Fruit fly (Drosophila melanogaster) whole organism: Measurements from ENCODE around the gene cmpy.

Source experiments
- CG8478 ChIP-seq: fragments of >200 bp; optimal IDR thresholded peaks from 2 replicates; lab custom pipeline; 2018; ENCODE audit warnings: inconsistent platforms
- Dll ChIP-seq: fragments of >200 bp; optimal IDR thresholded peaks from 2 replicates; lab custom pipeline; 2017
- EcR ChIP-seq, 2 experiments: fragments of >200 bp; optimal IDR thresholded peaks; 2 replicates each; lab custom pipeline; 2017; ENCODE audit warnings: missing biosample characterization in 2 of 2, missing genetic modification characterization in 2 of 2, missing genetic modification reagents in 2 of 2
- pan ChIP-seq: fragments of >200 bp; optimal IDR thresholded peaks from 2 replicates; lab custom pipeline; 2017
- psq ChIP-seq: fragments of >200 bp; optimal IDR thresholded peaks from 2 replicates; lab custom pipeline; 2017
- usp ChIP-seq: fragments of >200 bp; optimal IDR thresholded peaks from 2 replicates; lab custom pipeline; 2017; ENCODE audit warnings: missing biosample characterization, missing genetic modification characterization, mixed read lengths

cmpy gene

DNA sequence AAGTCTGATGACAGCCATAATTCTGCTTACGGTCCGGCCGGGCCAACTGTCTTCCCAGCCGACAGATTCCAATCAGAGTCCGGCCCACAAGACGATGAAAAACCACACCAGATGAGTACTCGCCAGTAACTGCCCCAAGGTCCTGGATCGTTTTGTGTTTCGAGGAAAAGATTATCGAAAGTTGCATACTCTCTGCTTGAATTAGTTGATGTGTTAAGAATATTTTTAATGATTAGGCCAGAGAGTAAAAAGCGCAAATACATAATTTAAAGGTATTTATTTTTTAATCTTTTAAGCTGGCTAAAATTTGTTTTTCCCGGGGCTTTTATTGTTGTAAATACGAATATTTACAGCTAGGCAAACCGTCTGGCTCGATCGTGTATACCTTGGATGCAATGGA lies 46.6 kb downstream of the cmpy start:
- TF ChIP-seq EcR (GFP tag; optimal IDR thresholded peaks at IDR 0.05; lab: Kevin White, UChicago) (no peak), psq (lab: Kevin White, UChicago) (no peak), Dll (no peak), pan (no peak), CG8478 (no peak), usp (GFP tag; lab: Kevin White, UChicago) (no peak)

DNA sequence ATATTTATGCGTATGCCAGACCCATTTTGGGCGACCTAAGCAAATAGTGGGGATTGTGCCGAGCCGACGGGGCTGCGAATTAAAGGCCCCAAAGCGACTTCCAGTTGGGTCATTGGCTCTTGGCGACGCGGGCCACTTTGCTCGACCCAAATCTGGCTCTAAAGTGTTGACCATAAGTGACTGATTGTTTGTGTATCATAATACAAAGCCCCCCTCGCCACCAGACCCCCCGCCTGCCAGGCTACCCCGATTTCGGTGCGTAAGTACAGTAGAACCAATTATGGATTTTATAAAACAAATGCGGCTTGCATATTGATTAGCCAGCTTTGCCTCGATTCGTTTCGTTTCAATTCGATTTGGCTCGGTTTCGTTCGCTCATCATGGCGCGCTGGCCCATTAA lies 47.3 kb downstream of the cmpy start:
- no peak for TF ChIP-seq EcR (GFP tag; optimal IDR thresholded peaks at IDR 0.05; lab: Kevin White, UChicago)
- TF ChIP-seq pan = no peak
- TF ChIP-seq Dll = no peak
- TF ChIP-seq CG8478 = no peak
- no peak for TF ChIP-seq psq (lab: Kevin White, UChicago)
- no peak for TF ChIP-seq usp (GFP tag; lab: Kevin White, UChicago)

DNA sequence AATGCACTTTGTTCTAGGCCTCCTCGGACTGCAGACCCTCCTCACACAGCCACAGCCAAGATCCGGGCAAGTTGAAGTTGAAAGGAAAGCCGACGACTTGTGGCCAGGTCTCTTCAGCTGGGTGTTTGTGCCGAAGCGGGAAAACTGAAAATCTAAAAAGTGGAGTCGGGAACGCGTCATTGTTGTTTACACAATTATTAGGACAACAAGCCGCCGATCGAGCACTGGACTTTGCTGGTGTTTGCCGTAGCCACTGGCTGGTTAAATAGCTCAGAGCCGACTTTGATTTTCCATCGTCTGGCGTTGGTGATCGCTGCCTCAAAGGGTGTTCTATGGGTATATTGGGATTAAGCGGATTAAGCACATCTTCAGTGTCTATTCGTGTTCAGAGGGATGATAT lies 51.6 kb downstream of the cmpy start:
- no peak for TF ChIP-seq EcR (GFP tag; optimal IDR thresholded peaks at IDR 0.05; lab: Kevin White, UChicago)
- no peak for TF ChIP-seq CG8478
- TF ChIP-seq pan = no peak
- TF ChIP-seq psq (lab: Kevin White, UChicago) = no peak
- TF ChIP-seq usp (GFP tag; lab: Kevin White, UChicago) = no peak
- no peak for TF ChIP-seq Dll

DNA sequence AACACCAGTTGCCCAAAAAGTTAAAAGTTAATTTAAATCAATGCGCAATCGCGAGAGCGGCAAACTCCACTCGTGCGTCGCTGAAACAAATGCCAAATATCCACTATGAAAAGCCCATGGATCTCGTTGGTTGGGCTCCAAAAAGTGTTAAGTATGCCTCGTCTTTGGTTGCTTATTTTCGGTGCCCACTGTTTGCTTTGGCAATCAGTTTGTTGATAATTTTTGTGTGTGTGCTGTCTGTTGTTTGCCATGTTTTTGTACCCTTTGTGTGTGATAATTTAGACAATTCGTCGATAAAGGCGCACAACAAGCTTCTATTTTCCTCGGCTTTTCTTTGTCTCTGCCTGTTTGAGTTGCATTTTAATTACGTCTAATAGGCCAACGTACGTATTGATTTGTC lies 55.0 kb downstream of the cmpy start:
- no peak for TF ChIP-seq EcR (GFP tag; optimal IDR thresholded peaks at IDR 0.05; lab: Kevin White, UChicago)
- no peak for TF ChIP-seq Dll
- TF ChIP-seq CG8478 = no peak
